Fruit fly (Drosophila melanogaster) whole organism, embryonic: ENCODE data around the gene CG8176.

Experiments
- Ada2b ChIP-seq: fragments of 200-800 bp; sonication (Bioruptor generic); IDR thresholded peaks from 2 replicates; pipeline ENCODE4 v1.3.6; 2022; ENCODE audit warnings: missing biosample characterization, missing genetic modification characterization
- Antp ChIP-seq: fragments of 200-800 bp; sonication (Bioruptor generic); optimal IDR thresholded peaks from 3 replicates; lab custom pipeline; 2016; ENCODE audit warnings: missing biosample characterization, missing genetic modification characterization
- Bdp1 ChIP-seq: fragments of 200-800 bp; sonication (Bioruptor generic); optimal IDR thresholded peaks from 3 replicates; lab custom pipeline; 2016; ENCODE audit warnings: missing biosample characterization, missing genetic modification characterization
- CG10366 ChIP-seq: fragments of 200-800 bp; sonication (Bioruptor generic); IDR thresholded peaks from 2 replicates; pipeline ENCODE4 v1.3.6; 2022; ENCODE audit warnings: missing biosample characterization, missing genetic modification characterization
- CG14667 ChIP-seq: fragments of 200-800 bp; sonication (Bioruptor generic); IDR thresholded peaks from 2 replicates; pipeline ENCODE4 v1.3.6; 2022; ENCODE audit warnings: missing biosample characterization, missing genetic modification characterization
- CG15601 ChIP-seq: fragments of 200-800 bp; sonication (Bioruptor generic); optimal IDR thresholded peaks from 3 replicates; lab custom pipeline; 2019; ENCODE audit warnings: missing biosample characterization, mild to moderate bottlenecking, missing genetic modification characterization, moderate library complexity
- CG1647 ChIP-seq: fragments of 200-800 bp; sonication (Bioruptor generic); optimal IDR thresholded peaks from 3 replicates; lab custom pipeline; 2016; ENCODE audit warnings: missing biosample characterization, missing genetic modification characterization
- CG17359 ChIP-seq: fragments of 200-800 bp; sonication (Bioruptor generic); optimal IDR thresholded peaks from 3 replicates; lab custom pipeline; 2018; ENCODE audit warnings: missing biosample characterization, mild to moderate bottlenecking, missing genetic modification characterization, moderate library complexity
- CG17568 ChIP-seq: fragments of 200-800 bp; sonication (Bioruptor generic); optimal IDR thresholded peaks from 2 replicates; lab custom pipeline; 2018; ENCODE audit warnings: missing biosample characterization, mild to moderate bottlenecking, missing genetic modification characterization, moderate library complexity
- CG17612 ChIP-seq: fragments of 200-800 bp; sonication (Bioruptor generic); IDR thresholded peaks from 2 replicates; pipeline ENCODE4 v1.3.6; 2022; ENCODE audit warnings: missing biosample characterization, missing genetic modification characterization
- CG1792 ChIP-seq: fragments of 200-800 bp; sonication (Bioruptor generic); optimal IDR thresholded peaks from 2 replicates; lab custom pipeline; 2016; ENCODE audit warnings: missing biosample characterization, missing genetic modification characterization
- CG18011 ChIP-seq: fragments of 200-800 bp; sonication (Bioruptor generic); optimal IDR thresholded peaks from 2 replicates; lab custom pipeline; 2017; ENCODE audit warnings: missing biosample characterization, missing genetic modification characterization, mild to moderate bottlenecking, moderate library complexity, missing genotype
- CG31388 ChIP-seq: fragments of 200-800 bp; sonication (Bioruptor generic); optimal IDR thresholded peaks from 2 replicates; lab custom pipeline; 2016; ENCODE audit warnings: missing biosample characterization, missing genetic modification characterization
- CG31441 ChIP-seq: fragments of 200-800 bp; sonication (Bioruptor generic); IDR thresholded peaks from 2 replicates; pipeline ENCODE4 v1.3.6; 2022; ENCODE audit warnings: missing biosample characterization, missing genetic modification characterization
- CG42726 ChIP-seq: fragments of 200-800 bp; sonication (Bioruptor generic); IDR thresholded peaks from 2 replicates; pipeline ENCODE4 v1.3.6; 2022; ENCODE audit warnings: missing biosample characterization, missing genetic modification characterization; ENCODE audit not compliant: partially characterized antibody
- CG4707 ChIP-seq: fragments of 200-800 bp; sonication (Bioruptor generic); optimal IDR thresholded peaks from 2 replicates; lab custom pipeline; 2018; ENCODE audit warnings: missing biosample characterization, mild to moderate bottlenecking, missing genetic modification characterization, moderate library complexity
- CG4854 ChIP-seq: fragments of 200-800 bp; sonication (Bioruptor generic); optimal IDR thresholded peaks from 2 replicates; lab custom pipeline; 2016; ENCODE audit warnings: missing biosample characterization, missing genetic modification characterization, inconsistent platforms
- CG7271 ChIP-seq: fragments of 200-800 bp; sonication (Bioruptor generic); optimal IDR thresholded peaks from 2 replicates; lab custom pipeline; 2018; ENCODE audit warnings: missing biosample characterization, mild to moderate bottlenecking, missing genetic modification characterization, moderate library complexity
- CG7556 ChIP-seq: fragments of 200-800 bp; sonication (Bioruptor generic); optimal IDR thresholded peaks from 2 replicates; lab custom pipeline; 2017; ENCODE audit warnings: missing biosample characterization, mild to moderate bottlenecking, missing genetic modification characterization
- CG8290 ChIP-seq, 3 experiments: fragments of 200-800 bp; sonication (Bioruptor generic); optimal IDR thresholded peaks; 2 replicates each; lab custom pipeline; 2016 to 2019; ENCODE audit warnings: missing biosample characterization in 3 of 3, missing genetic modification characterization in 3 of 3, mild to moderate bottlenecking in 2 of 3, moderate library complexity in 1 of 3
- CG8359 ChIP-seq: fragments of 200-800 bp; sonication (Bioruptor generic); optimal IDR thresholded peaks from 2 replicates; lab custom pipeline; 2017; ENCODE audit warnings: missing biosample characterization, mild to moderate bottlenecking, missing genetic modification characterization, borderline replicate concordance
- CG8924 ChIP-seq: fragments of 200-800 bp; optimal IDR thresholded peaks from 3 replicates; lab custom pipeline; 2019; ENCODE audit warnings: missing biosample characterization, mild to moderate bottlenecking, missing genetic modification characterization, moderate library complexity
- CG9215 ChIP-seq: fragments of 200-800 bp; sonication (Bioruptor generic); IDR thresholded peaks from 2 replicates; pipeline ENCODE4 v1.3.6; 2022; ENCODE audit warnings: missing biosample characterization, missing genetic modification characterization
- CTCF ChIP-seq: fragments of 200-800 bp; sonication (Bioruptor generic); optimal IDR thresholded peaks from 2 replicates; lab custom pipeline; 2017; ENCODE audit warnings: missing biosample characterization, mild to moderate bottlenecking, missing genetic modification characterization, moderate library complexity
- Chrac-16 ChIP-seq: fragments of 200-800 bp; sonication (Bioruptor generic); optimal IDR thresholded peaks from 3 replicates; lab custom pipeline; 2016; ENCODE audit warnings: missing biosample characterization, missing genetic modification characterization
- CkIIα-i1 ChIP-seq: fragments of 200-800 bp; sonication (Bioruptor generic); IDR thresholded peaks from 2 replicates; pipeline ENCODE4 v1.3.6; 2022; ENCODE audit warnings: missing biosample characterization, missing genetic modification characterization
- Fer2 ChIP-seq: fragments of 200-800 bp; sonication (Bioruptor generic); optimal IDR thresholded peaks from 2 replicates; lab custom pipeline; 2018; ENCODE audit warnings: missing biosample characterization, mild to moderate bottlenecking, missing genetic modification characterization, moderate library complexity
- HLH3B ChIP-seq: fragments of 200-800 bp; sonication (Bioruptor generic); IDR thresholded peaks from 2 replicates; pipeline ENCODE4 v1.3.6; 2022; ENCODE audit warnings: missing biosample characterization, missing genetic modification characterization
- Mes4 ChIP-seq: fragments of 200-800 bp; sonication (Bioruptor generic); optimal IDR thresholded peaks from 2 replicates; lab custom pipeline; 2016; ENCODE audit warnings: missing biosample characterization, missing genetic modification characterization
- Nf-YA ChIP-seq: fragments of 200-800 bp; sonication (Bioruptor generic); IDR thresholded peaks from 2 replicates; pipeline ENCODE4 v1.3.6; 2022; ENCODE audit warnings: missing biosample characterization, missing genetic modification characterization
- Ravus ChIP-seq: fragments of 200-800 bp; sonication (Bioruptor generic); IDR thresholded peaks from 2 replicates; pipeline ENCODE4 v1.3.6; 2022; ENCODE audit warnings: missing biosample characterization, missing genetic modification characterization
- Side ChIP-seq: fragments of 200-800 bp; sonication (Bioruptor generic); optimal IDR thresholded peaks from 2 replicates; lab custom pipeline; 2016; ENCODE audit warnings: missing biosample characterization, missing genetic modification characterization
- Sry-β ChIP-seq: fragments of 200-800 bp; sonication (Bioruptor generic); optimal IDR thresholded peaks from 2 replicates; lab custom pipeline; 2018; ENCODE audit warnings: missing biosample characterization, mild to moderate bottlenecking, missing genetic modification characterization, moderate library complexity
- Ssrp ChIP-seq: fragments of 200-800 bp; sonication (Bioruptor generic); optimal IDR thresholded peaks from 2 replicates; lab custom pipeline; 2018; ENCODE audit warnings: missing biosample characterization, mild to moderate bottlenecking, missing genetic modification characterization, moderate library complexity
- al ChIP-seq: fragments of 200-800 bp; sonication (Bioruptor generic); IDR thresholded peaks from 2 replicates; pipeline ENCODE4 v1.3.6; 2022; ENCODE audit warnings: missing biosample characterization, missing genetic modification characterization
- bab2 ChIP-seq: fragments of 200-800 bp; sonication (Bioruptor generic); optimal IDR thresholded peaks from 2 replicates; lab custom pipeline; 2016; ENCODE audit warnings: missing biosample characterization, missing genetic modification characterization
- chn ChIP-seq: fragments of 200-800 bp; sonication (Bioruptor generic); optimal IDR thresholded peaks from 2 replicates; lab custom pipeline; 2016; ENCODE audit warnings: missing biosample characterization, missing genetic modification characterization
- dysf ChIP-seq: fragments of 200-800 bp; sonication (Bioruptor generic); IDR thresholded peaks from 3 replicates; pipeline ENCODE4 v1.3.6; 2022; ENCODE audit warnings: missing biosample characterization, missing genetic modification characterization
- emc ChIP-seq: fragments of 200-800 bp; sonication (Bioruptor generic); optimal IDR thresholded peaks from 2 replicates; lab custom pipeline; 2016; ENCODE audit warnings: missing biosample characterization, missing genetic modification characterization
- fd3F ChIP-seq: fragments of 200-800 bp; sonication (Bioruptor generic); optimal IDR thresholded peaks from 2 replicates; lab custom pipeline; 2018; ENCODE audit warnings: missing biosample characterization, mild to moderate bottlenecking, missing genetic modification characterization, moderate library complexity
- hb ChIP-seq: fragments of 200-800 bp; sonication (Bioruptor generic); IDR thresholded peaks from 3 replicates; pipeline ENCODE4 v1.3.6; 2022; ENCODE audit warnings: missing biosample characterization, missing genetic modification characterization; ENCODE audit not compliant: partially characterized antibody
- inv ChIP-seq: fragments of 200-800 bp; sonication (Bioruptor generic); IDR thresholded peaks from 2 replicates; pipeline ENCODE4 v1.3.6; 2022; ENCODE audit warnings: missing biosample characterization, missing genetic modification characterization; ENCODE audit not compliant: partially characterized antibody
- pnt ChIP-seq: fragments of 200-800 bp; sonication (Bioruptor generic); optimal IDR thresholded peaks from 3 replicates; lab custom pipeline; 2016; ENCODE audit warnings: missing biosample characterization, missing genetic modification characterization
- ro ChIP-seq: fragments of 200-800 bp; sonication (Bioruptor generic); IDR thresholded peaks from 2 replicates; pipeline ENCODE4 v1.3.6; 2022; ENCODE audit warnings: missing biosample characterization, missing genetic modification characterization
- slbo ChIP-seq: fragments of 200-800 bp; sonication (Bioruptor generic); IDR thresholded peaks from 2 replicates; pipeline ENCODE4 v1.3.6; 2022; ENCODE audit warnings: missing biosample characterization, missing genetic modification characterization
- slp2 ChIP-seq: fragments of 200-800 bp; sonication (Bioruptor generic); optimal IDR thresholded peaks from 2 replicates; lab custom pipeline; 2016; ENCODE audit warnings: missing biosample characterization, missing genetic modification characterization
- stwl ChIP-seq: fragments of 200-800 bp; sonication (Bioruptor generic); optimal IDR thresholded peaks from 3 replicates; lab custom pipeline; 2018; ENCODE audit warnings: missing biosample characterization, mild to moderate bottlenecking, missing genetic modification characterization, moderate library complexity
- tna ChIP-seq: fragments of 200-800 bp; sonication (Bioruptor generic); IDR thresholded peaks from 2 replicates; pipeline ENCODE4 v1.3.6; 2022; ENCODE audit warnings: missing biosample characterization, missing genetic modification characterization; ENCODE audit not compliant: partially characterized antibody
- tup ChIP-seq: fragments of 200-800 bp; sonication (Bioruptor generic); optimal IDR thresholded peaks from 2 replicates; lab custom pipeline; 2016; ENCODE audit warnings: missing biosample characterization, mild to moderate bottlenecking, missing genetic modification characterization, moderate library complexity
- usp ChIP-seq: fragments of >200 bp; optimal IDR thresholded peaks from 2 replicates; lab custom pipeline; 2017; ENCODE audit warnings: missing biosample characterization, missing genetic modification characterization
- vfl ChIP-seq: fragments of 200-800 bp; sonication (Bioruptor generic); optimal IDR thresholded peaks from 2 replicates; lab custom pipeline; 2016; ENCODE audit warnings: missing biosample characterization, missing genetic modification characterization

The CG8176 gene

dm6 chr3R:9534125-9534496 lies 18.3 kb downstream of the CG8176 start (continued):
- TF ChIP-seq Ravus, result peak; percentile 56
- TF ChIP-seq tna, result no peak
- TF ChIP-seq Antp (GFP tag; lab: Kevin White, UChicago), result peak; percentile 86
- TF ChIP-seq CG31441 (GFP tag; lab: Robert Waterston, UW), result peak; percentile 98
- peak; percentile 77 for TF ChIP-seq CG8290 (GFP tag; optimal IDR thresholded peaks at IDR 0.05; lab: Kevin White, UChicago)
- peak in 1 of 2 experiments; percentile 66 for TF ChIP-seq CG8290 (tag; optimal IDR thresholded peaks at IDR 0.05; lab: Kevin White, UChicago)
- peak; percentile 92 for TF ChIP-seq Ada2b (GFP tag; lab: Robert Waterston, UW)
- peak; percentile 93 for TF ChIP-seq CG10366 (GFP tag; lab: Robert Waterston, UW)
- TF ChIP-seq bab2 (GFP tag; lab: Kevin White, UChicago), result peak; percentile 95
- TF ChIP-seq HLH3B, result peak; percentile 93
- TF ChIP-seq Ssrp (tag; lab: Kevin White, UChicago), result peak; percentile 95
- TF ChIP-seq hb (GFP tag; lab: Robert Waterston, UW), result no peak
- peak; percentile 96 for TF ChIP-seq CG8924 (tag; lab: Kevin White, UChicago)
- TF ChIP-seq tup (GFP tag; lab: Kevin White, UChicago), result peak; percentile 53
- TF ChIP-seq CG15601 (tag; lab: Kevin White, UChicago), result peak; percentile 93
- TF ChIP-seq inv (GFP tag; lab: Robert Waterston, UW), result no peak
- TF ChIP-seq CG17612 (GFP tag; lab: Robert Waterston, UW), result peak; percentile 75
- TF ChIP-seq CG31388 (GFP tag; lab: Kevin White, UChicago), result peak; percentile 86
- peak; percentile 49 for TF ChIP-seq CG18011
- TF ChIP-seq CG7271 (tag; lab: Kevin White, UChicago), result peak; percentile 39
- TF ChIP-seq slp2 (GFP tag; lab: Kevin White, UChicago), result peak; percentile 88
- peak; percentile 65 for TF ChIP-seq CTCF (GFP tag; lab: Kevin White, UChicago)
- TF ChIP-seq CG17568 (GFP tag; lab: Kevin White, UChicago), result peak; percentile 86
- TF ChIP-seq CG1647 (GFP tag; lab: Kevin White, UChicago), result peak; percentile 90
- peak; percentile 88 for TF ChIP-seq CG14667 (GFP tag; lab: Robert Waterston, UW)
- peak; percentile 93 for TF ChIP-seq slbo (GFP tag; lab: Robert Waterston, UW)
- peak; percentile 92 for TF ChIP-seq pnt (GFP tag; lab: Kevin White, UChicago)
- TF ChIP-seq CG9215 (GFP tag; lab: Robert Waterston, UW), result no peak
- TF ChIP-seq dysf (GFP tag; lab: Robert Waterston, UW), result peak; percentile 91
- no peak for TF ChIP-seq usp
- TF ChIP-seq Mes4 (GFP tag; lab: Kevin White, UChicago), result peak; percentile 91
- TF ChIP-seq CG17359, result peak; percentile 97
- peak; percentile 92 for TF ChIP-seq CG1792 (GFP tag; lab: Kevin White, UChicago)
- TF ChIP-seq CkIIα-i1 (GFP tag; lab: Robert Waterston, UW), result peak; percentile 39; the same call in 1 of the 2 replicates
- TF ChIP-seq CG8359 (GFP tag; lab: Kevin White, UChicago), result peak; percentile 83
- TF ChIP-seq stwl (tag; lab: Kevin White, UChicago), result no peak
- peak; percentile 33 for TF ChIP-seq vfl (GFP tag; lab: Kevin White, UChicago)
- TF ChIP-seq Side (GFP tag; lab: Kevin White, UChicago), result peak; percentile 87
- peak; percentile 92 for TF ChIP-seq CG7556 (GFP tag; lab: Kevin White, UChicago)
- peak; percentile 85 for TF ChIP-seq CG4707 (GFP tag; lab: Kevin White, UChicago)
- peak; percentile 83 for TF ChIP-seq fd3F (GFP tag; lab: Kevin White, UChicago)
- peak; percentile 59 for TF ChIP-seq Sry-β (GFP tag; lab: Kevin White, UChicago)
- TF ChIP-seq Bdp1 (GFP tag; lab: Kevin White, UChicago), result peak; percentile 77
- TF ChIP-seq ro (GFP tag; lab: Robert Waterston, UW), result peak; percentile 61
- TF ChIP-seq chn (GFP tag; lab: Kevin White, UChicago), result peak; percentile 88
- peak; percentile 84 for TF ChIP-seq Nf-YA (GFP tag; lab: Robert Waterston, UW)
- TF ChIP-seq CG4854 (GFP tag; lab: Kevin White, UChicago), result peak; percentile 85
- TF ChIP-seq CG42726 (GFP tag; lab: Robert Waterston, UW), result no peak
- TF ChIP-seq emc (GFP tag; lab: Kevin White, UChicago), result peak; percentile 86
- peak; percentile 83 for TF ChIP-seq Chrac-16 (GFP tag; lab: Kevin White, UChicago)
- peak; percentile 84 for TF ChIP-seq al (GFP tag; lab: Robert Waterston, UW)
- peak; percentile 75 for TF ChIP-seq Fer2 (tag; lab: Kevin White, UChicago)
